Fruit fly (Drosophila melanogaster) whole organism, embryonic: ENCODE measurements around the gene ocn.

Source experiments
- Atf-2 ChIP-seq: fragments of 200-800 bp; sonication (Bioruptor generic); optimal IDR thresholded peaks from 2 replicates; lab custom pipeline; 2016; ENCODE audit warnings: missing biosample characterization, missing genetic modification characterization
- Atf3 ChIP-seq: fragments of 200-800 bp; sonication (Bioruptor generic); optimal IDR thresholded peaks from 3 replicates; lab custom pipeline; 2016; ENCODE audit warnings: missing biosample characterization, missing genetic modification characterization
- B-H2 ChIP-seq: fragments of 200-800 bp; sonication (Bioruptor generic); optimal IDR thresholded peaks from 2 replicates; lab custom pipeline; 2018; ENCODE audit warnings: missing biosample characterization, mild to moderate bottlenecking, missing genetic modification characterization
- CG10267 ChIP-seq: fragments of 200-800 bp; sonication (Bioruptor generic); optimal IDR thresholded peaks from 2 replicates; lab custom pipeline; 2018; ENCODE audit warnings: missing biosample characterization, mild to moderate bottlenecking, missing genetic modification characterization, moderate library complexity
- CG10321 ChIP-seq: fragments of 200-800 bp; sonication (Bioruptor generic); IDR thresholded peaks from 2 replicates; pipeline ENCODE4 v1.3.6; 2022; ENCODE audit warnings: missing biosample characterization, missing genetic modification characterization
- CG10654 ChIP-seq: fragments of 200-800 bp; sonication (Bioruptor generic); optimal IDR thresholded peaks from 2 replicates; lab custom pipeline; 2016; ENCODE audit warnings: missing biosample characterization, missing genetic modification characterization
- CG11093 ChIP-seq: fragments of 200-800 bp; sonication (Bioruptor generic); IDR thresholded peaks from 3 replicates; pipeline ENCODE4 v1.3.6; 2022; ENCODE audit warnings: missing biosample characterization, missing genetic modification characterization
- CG11504 ChIP-seq: fragments of 200-800 bp; sonication (Bioruptor generic); optimal IDR thresholded peaks from 3 replicates; lab custom pipeline; 2019; ENCODE audit warnings: missing biosample characterization, mild to moderate bottlenecking, missing genetic modification characterization, moderate library complexity
- CG12155 ChIP-seq: fragments of 200-800 bp; sonication (Bioruptor generic); optimal IDR thresholded peaks from 3 replicates; lab custom pipeline; 2016; ENCODE audit warnings: missing biosample characterization, missing genetic modification characterization
- CG12659 ChIP-seq: fragments of 200-800 bp; sonication (Bioruptor generic); optimal IDR thresholded peaks from 3 replicates; lab custom pipeline; 2017; ENCODE audit warnings: mild to moderate bottlenecking, missing biosample characterization, missing genetic modification reagents, missing genetic modification characterization
- CG13775 ChIP-seq: fragments of 200-800 bp; sonication (Bioruptor generic); optimal IDR thresholded peaks from 3 replicates; lab custom pipeline; 2017; ENCODE audit warnings: missing biosample characterization, mild to moderate bottlenecking, missing genetic modification characterization
- CG16863 ChIP-seq: fragments of 200-800 bp; sonication (Bioruptor generic); optimal IDR thresholded peaks from 3 replicates; lab custom pipeline; 2016; ENCODE audit warnings: missing biosample characterization, missing genetic modification characterization
- CG17802 ChIP-seq: fragments of 200-800 bp; sonication (Bioruptor generic); optimal IDR thresholded peaks from 2 replicates; lab custom pipeline; 2018; ENCODE audit warnings: missing biosample characterization, mild to moderate bottlenecking, missing genetic modification characterization, moderate library complexity
- CG2202 ChIP-seq: fragments of 200-800 bp; sonication (Bioruptor generic); optimal IDR thresholded peaks from 2 replicates; lab custom pipeline; 2018; ENCODE audit warnings: missing biosample characterization, mild to moderate bottlenecking, missing genetic modification characterization
- CG2678 ChIP-seq: fragments of 200-800 bp; sonication (Bioruptor generic); optimal IDR thresholded peaks from 3 replicates; lab custom pipeline; 2019; ENCODE audit warnings: missing biosample characterization, mild to moderate bottlenecking, missing genetic modification characterization, moderate library complexity
- CG3407 ChIP-seq: fragments of 200-800 bp; sonication (Bioruptor generic); optimal IDR thresholded peaks from 2 replicates; lab custom pipeline; 2018; ENCODE audit warnings: missing biosample characterization, mild to moderate bottlenecking, missing genetic modification characterization
- CG3838 ChIP-seq: fragments of 200-800 bp; sonication (Bioruptor generic); optimal IDR thresholded peaks from 3 replicates; lab custom pipeline; 2016; ENCODE audit warnings: missing biosample characterization, missing genetic modification characterization
- CG3995 ChIP-seq: fragments of 200-800 bp; sonication (Bioruptor generic); optimal IDR thresholded peaks from 3 replicates; lab custom pipeline; 2016; ENCODE audit warnings: missing biosample characterization, missing genetic modification characterization
- CG4730 ChIP-seq: fragments of 200-800 bp; sonication (Bioruptor generic); IDR thresholded peaks from 2 replicates; pipeline ENCODE4 v1.3.6; 2022; ENCODE audit warnings: missing biosample characterization, missing genetic modification characterization
- CG6175 ChIP-seq: fragments of 200-800 bp; sonication (Bioruptor generic); IDR thresholded peaks from 3 replicates; pipeline ENCODE4 v1.3.6; 2022; ENCODE audit warnings: missing biosample characterization, missing genetic modification characterization
- CG8388 ChIP-seq: fragments of 200-800 bp; sonication (Bioruptor generic); optimal IDR thresholded peaks from 2 replicates; lab custom pipeline; 2019; ENCODE audit warnings: missing biosample characterization, mild to moderate bottlenecking, missing genetic modification characterization, moderate library complexity
- CG9727 ChIP-seq: fragments of 200-800 bp; sonication (Bioruptor generic); optimal IDR thresholded peaks from 3 replicates; lab custom pipeline; 2017; ENCODE audit warnings: missing biosample characterization, mild to moderate bottlenecking, missing genetic modification characterization
- CTCF ChIP-seq: fragments of 200-800 bp; sonication (Bioruptor generic); optimal IDR thresholded peaks from 2 replicates; lab custom pipeline; 2017; ENCODE audit warnings: missing biosample characterization, mild to moderate bottlenecking, missing genetic modification characterization, moderate library complexity
- D19B ChIP-seq: fragments of 200-800 bp; sonication (Bioruptor generic); optimal IDR thresholded peaks from 2 replicates; lab custom pipeline; 2017; ENCODE audit warnings: missing biosample characterization, mild to moderate bottlenecking, missing genetic modification characterization
- Dip3 ChIP-seq: fragments of 200-800 bp; sonication (Bioruptor generic); optimal IDR thresholded peaks from 3 replicates; lab custom pipeline; 2016; ENCODE audit warnings: missing biosample characterization, missing genetic modification characterization
- Doc2 ChIP-seq: fragments of 200-800 bp; sonication (Bioruptor generic); IDR thresholded peaks from 2 replicates; pipeline ENCODE4 v1.3.6; 2022; ENCODE audit warnings: missing biosample characterization, missing genetic modification characterization
- Fer3 ChIP-seq: fragments of 200-800 bp; sonication (Bioruptor generic); optimal IDR thresholded peaks from 2 replicates; lab custom pipeline; 2018; ENCODE audit warnings: missing biosample characterization, mild to moderate bottlenecking, missing genetic modification characterization, moderate library complexity
- GATAe ChIP-seq: fragments of 200-800 bp; sonication (Bioruptor generic); conservative IDR thresholded peaks from 2 replicates; pipeline ENCODE4 v1.3.6; 2022; ENCODE audit warnings: missing biosample characterization, missing genetic modification characterization
- HmgD ChIP-seq: fragments of 200-800 bp; sonication (Bioruptor generic); optimal IDR thresholded peaks from 3 replicates; lab custom pipeline; 2016; ENCODE audit warnings: missing biosample characterization, missing genetic modification characterization
- Hr39 ChIP-seq: fragments of >200 bp; optimal IDR thresholded peaks from 2 replicates; lab custom pipeline; 2017
- Myb ChIP-seq: fragments of 200-800 bp; sonication (Bioruptor generic); optimal IDR thresholded peaks from 2 replicates; lab custom pipeline; 2016; ENCODE audit warnings: missing biosample characterization, missing genetic modification characterization
- Oaz ChIP-seq: fragments of 200-800 bp; sonication (Bioruptor generic); IDR thresholded peaks from 2 replicates; pipeline ENCODE4 v1.3.6; 2022; ENCODE audit warnings: missing biosample characterization, missing genetic modification characterization
- Oli ChIP-seq: fragments of 200-800 bp; sonication (Bioruptor generic); optimal IDR thresholded peaks from 2 replicates; lab custom pipeline; 2018; ENCODE audit warnings: missing biosample characterization, mild to moderate bottlenecking, missing genetic modification characterization, moderate library complexity
- Rx ChIP-seq: fragments of 200-800 bp; sonication (Bioruptor generic); IDR thresholded peaks from 2 replicates; pipeline ENCODE4 v1.3.6; 2022; ENCODE audit warnings: missing biosample characterization, missing genetic modification characterization
- Side ChIP-seq: fragments of 200-800 bp; sonication (Bioruptor generic); optimal IDR thresholded peaks from 2 replicates; lab custom pipeline; 2016; ENCODE audit warnings: missing biosample characterization, missing genetic modification characterization
- al ChIP-seq: fragments of 200-800 bp; sonication (Bioruptor generic); IDR thresholded peaks from 2 replicates; pipeline ENCODE4 v1.3.6; 2022; ENCODE audit warnings: missing biosample characterization, missing genetic modification characterization
- ase ChIP-seq: fragments of 200-800 bp; sonication (Bioruptor generic); IDR thresholded peaks from 3 replicates; pipeline ENCODE4 v1.3.6; 2022; ENCODE audit warnings: missing biosample characterization, missing genetic modification characterization
- bigmax ChIP-seq: fragments of 200-800 bp; sonication (Bioruptor generic); optimal IDR thresholded peaks from 2 replicates; lab custom pipeline; 2018; ENCODE audit warnings: missing biosample characterization, mild to moderate bottlenecking, missing genetic modification characterization
- esg ChIP-seq: fragments of 200-800 bp; sonication (Bioruptor generic); conservative IDR thresholded peaks from 2 replicates; pipeline ENCODE4 v1.3.6; 2022; ENCODE audit warnings: missing biosample characterization, missing genetic modification characterization
- gt ChIP-seq: fragments of 200-800 bp; sonication (Bioruptor generic); IDR thresholded peaks from 2 replicates; pipeline ENCODE4 v1.3.6; 2022; ENCODE audit warnings: missing biosample characterization, missing genetic modification characterization
- h ChIP-seq: fragments of >200 bp; optimal IDR thresholded peaks from 2 replicates; lab custom pipeline; 2017
- ham ChIP-seq: fragments of 200-800 bp; sonication (Bioruptor generic); IDR thresholded peaks from 2 replicates; pipeline ENCODE4 v1.3.6; 2022; ENCODE audit warnings: missing biosample characterization, missing genetic modification characterization
- jing ChIP-seq: fragments of 200-800 bp; sonication (Bioruptor generic); optimal IDR thresholded peaks from 2 replicates; lab custom pipeline; 2018; ENCODE audit warnings: missing biosample characterization, mild to moderate bottlenecking, missing genetic modification characterization
- knrl ChIP-seq: fragments of 200-800 bp; sonication (Bioruptor generic); IDR thresholded peaks from 3 replicates; pipeline ENCODE4 v1.3.6; 2022; ENCODE audit warnings: missing biosample characterization, missing genetic modification characterization; ENCODE audit not compliant: partially characterized antibody
- mld ChIP-seq: fragments of 200-800 bp; sonication (Bioruptor generic); IDR thresholded peaks from 3 replicates; pipeline ENCODE4 v1.3.6; 2022; ENCODE audit warnings: missing biosample characterization, missing genetic modification characterization; ENCODE audit not compliant: partially characterized antibody
- nom ChIP-seq: fragments of 200-800 bp; sonication (Bioruptor generic); optimal IDR thresholded peaks from 2 replicates; lab custom pipeline; 2017; ENCODE audit warnings: missing biosample characterization, missing genetic modification characterization, mild to moderate bottlenecking, moderate library complexity, missing genetic modification reagents
- row ChIP-seq: fragments of 200-800 bp; sonication (Bioruptor generic); IDR thresholded peaks from 3 replicates; pipeline ENCODE4 v1.3.6; 2022; ENCODE audit warnings: missing biosample characterization, missing genetic modification characterization
- scrt ChIP-seq: fragments of 200-800 bp; sonication (Bioruptor generic); optimal IDR thresholded peaks from 2 replicates; lab custom pipeline; 2018; ENCODE audit warnings: missing biosample characterization, mild to moderate bottlenecking, missing genetic modification characterization, moderate library complexity
- slou ChIP-seq: fragments of 200-800 bp; sonication (Bioruptor generic); optimal IDR thresholded peaks from 3 replicates; lab custom pipeline; 2016; ENCODE audit warnings: missing biosample characterization, missing genetic modification characterization
- sqz ChIP-seq: fragments of 200-800 bp; sonication (Bioruptor generic); optimal IDR thresholded peaks from 3 replicates; lab custom pipeline; 2018; ENCODE audit warnings: missing biosample characterization, mild to moderate bottlenecking, missing genetic modification characterization
- tin ChIP-seq: fragments of 200-800 bp; sonication (Bioruptor generic); optimal IDR thresholded peaks from 3 replicates; lab custom pipeline; 2016; ENCODE audit warnings: missing biosample characterization, missing genetic modification characterization
- zen ChIP-seq: fragments of 200-800 bp; sonication (Bioruptor generic); optimal IDR thresholded peaks from 3 replicates; lab custom pipeline; 2018; ENCODE audit warnings: missing biosample characterization, mild to moderate bottlenecking, missing genetic modification characterization, moderate library complexity

The ocn gene

DNA sequence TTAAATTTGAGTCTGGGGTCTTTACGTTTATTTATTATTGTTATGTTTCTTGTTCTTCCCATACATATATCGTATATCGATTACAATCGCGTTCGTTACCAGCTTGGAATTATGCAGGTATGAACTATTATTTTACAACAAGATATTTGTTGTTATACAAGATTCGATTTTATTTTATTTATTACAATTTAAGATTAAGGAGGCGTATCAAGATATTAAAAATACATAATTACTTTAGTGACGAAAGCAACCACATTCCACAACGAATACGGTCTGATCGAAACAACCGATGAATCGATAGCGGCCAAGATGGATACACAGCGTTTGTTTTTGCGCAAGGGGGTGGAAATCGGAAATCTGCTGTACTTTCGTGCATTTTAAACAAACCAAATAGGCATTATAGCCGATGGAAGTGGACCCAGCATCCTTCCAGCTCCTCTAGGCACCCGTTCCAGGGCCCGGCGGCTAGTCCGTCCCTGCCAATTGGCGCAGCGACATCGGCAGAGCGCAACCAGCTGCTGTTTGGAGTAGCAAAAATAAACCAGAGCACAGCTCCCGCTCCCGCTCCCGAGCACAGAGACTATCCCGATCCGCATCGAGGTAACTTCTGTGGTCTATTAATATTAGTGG is 39.8 kb downstream of the ocn start, which contains the start of the genes CG15525 and CG11504 (continued):
- TF ChIP-seq esg (peak; percentile 72), D19B (GFP tag; lab: Kevin White, UChicago) (no peak), CG11504 (no peak), CG2202 (tag; lab: Kevin White, UChicago) (no peak), CG4730 (GFP tag; lab: Robert Waterston, UW) (peak; percentile 24; the same call in 1 of the 2 replicates), Side (GFP tag; lab: Kevin White, UChicago) (no peak), Doc2 (GFP tag; lab: Robert Waterston, UW) (no peak), row (GFP tag; lab: Robert Waterston, UW) (peak; percentile 93), bigmax (no peak), Atf-2 (GFP tag; lab: Kevin White, UChicago) (peak; percentile 1), h (lab: Kevin White, UChicago) (no peak), CG9727 (GFP tag; lab: Kevin White, UChicago) (peak; percentile 25), CG13775 (GFP tag; lab: Kevin White, UChicago) (peak; percentile 65), al (GFP tag; lab: Robert Waterston, UW) (peak; percentile 50), CG12155 (GFP tag; lab: Kevin White, UChicago) (peak; percentile 55), CG12659 (peak; percentile 73), ham (no peak), Dip3 (peak; percentile 72), CG2678 (tag; lab: Kevin White, UChicago) (no peak), GATAe (GFP tag; lab: Robert Waterston, UW) (no peak), mld (GFP tag; lab: Robert Waterston, UW) (0 out of 3 replicates have a peak, but pooled peaks have one; percentile 71), Oli (tag; lab: Kevin White, UChicago) (no peak), CG8388 (no peak), B-H2 (GFP tag; lab: Kevin White, UChicago) (no peak), CTCF (GFP tag; lab: Kevin White, UChicago) (no peak), CG10267 (tag; lab: Kevin White, UChicago) (peak; percentile 49), gt (GFP tag; lab: Robert Waterston, UW) (no peak), Hr39 (lab: Kevin White, UChicago) (no peak), CG3407 (GFP tag; lab: Kevin White, UChicago) (no peak), nom (GFP tag; lab: Kevin White, UChicago) (no peak), CG16863 (GFP tag; lab: Kevin White, UChicago) (peak; percentile 17), CG11093 (GFP tag; lab: Robert Waterston, UW) (no peak), CG3995 (GFP tag; lab: Kevin White, UChicago) (peak; percentile 10), Oaz (GFP tag; lab: Robert Waterston, UW) (no peak), tin (GFP tag; lab: Kevin White, UChicago) (peak; percentile 41), CG3838 (GFP tag; lab: Kevin White, UChicago) (peak; percentile 40), sqz (GFP tag; lab: Kevin White, UChicago) (no peak), CG10321 (GFP tag; lab: Robert Waterston, UW) (no peak), CG17802 (tag; lab: Kevin White, UChicago) (no peak), slou (GFP tag; lab: Kevin White, UChicago) (no peak), Atf3 (no peak), CG6175 (GFP tag; lab: Robert Waterston, UW) (peak; percentile 32; the same call in 1 of the 3 replicates), CG10654 (peak; percentile 38), ase (GFP tag; lab: Robert Waterston, UW) (peak; percentile 43; the same call in 1 of the 3 replicates), jing (no peak), Fer3 (tag; lab: Kevin White, UChicago) (no peak), knrl (peak; percentile 92), Rx (0 out of 2 replicates have a peak, but pooled peaks have one; percentile 36), Myb (GFP tag; lab: Kevin White, UChicago) (no peak), scrt (GFP tag; lab: Kevin White, UChicago) (no peak), HmgD (peak; percentile 10), zen (tag; lab: Kevin White, UChicago) (peak; percentile 32)
